Worm (Caenorhabditis elegans): Measurements from ENCODE around the gene spig-4.

Gene spig-4

ce11 chrV:14350949-14351348 lies 44.3 kb upstream of the spig-4 start (continued):
- TF ChIP-seq mel-28 (tag; optimal IDR thresholded peaks at IDR 0.05; ENCODE audit: borderline replicate concordance) (no peak), snpc-4 (GFP tag; optimal IDR thresholded peaks at IDR 0.05) (no peak), snpc-4 (tag; optimal IDR thresholded peaks at IDR 0.05) (peak; percentile 27 to 70 (median 58)), hlh-26 (GFP tag; conservative IDR thresholded peaks at IDR 0.05) (no peak), lsl-1 (GFP tag; optimal IDR thresholded peaks at IDR 0.05) (no peak), tbx-9 (tag; optimal IDR thresholded peaks at IDR 0.05; ENCODE audit: borderline replicate concordance) (no peak), lin-40 (tag; optimal IDR thresholded peaks at IDR 0.05) (peak; percentile 77), akir-1 (GFP tag; optimal IDR thresholded peaks at IDR 0.05) (peak; percentile 18), sptf-2 (GFP tag; optimal IDR thresholded peaks at IDR 0.05) (no peak), lin-35 (GFP tag; optimal IDR thresholded peaks at IDR 0.05) (peak in 1 of 3 experiments; percentile 69), T07F8.4 (tag; optimal IDR thresholded peaks at IDR 0.05) (no peak), ceh-40 (GFP tag; IDR thresholded peaks at IDR 0.05) (0 out of 2 replicates have a peak, but pooled peaks have one; percentile 23), Y53F4B.3 (GFP tag; IDR thresholded peaks at IDR 0.05) (no peak), ama-1 (optimal IDR thresholded peaks at IDR 0.05) (no peak), ama-1 (GFP tag; optimal IDR thresholded peaks at IDR 0.05) (peak in 1 of 2 experiments; percentile 23), F37B4.10 (GFP tag; IDR thresholded peaks at IDR 0.05) (no peak), nhr-120 (GFP tag; IDR thresholded peaks at IDR 0.05) (no peak), B0336.3 (GFP tag; IDR thresholded peaks at IDR 0.05) (peak; percentile 71), chd-7 (tag; optimal IDR thresholded peaks at IDR 0.05) (peak; percentile 23), rcor-1 (GFP tag; IDR thresholded peaks at IDR 0.05) (peak; percentile 51; the same call in 1 of the 2 replicates), nhr-80 (tag; optimal IDR thresholded peaks at IDR 0.05) (peak; percentile 99), tbp1 (GFP tag; optimal IDR thresholded peaks at IDR 0.05) (peak; percentile 58), nfya-2 (GFP tag; IDR thresholded peaks at IDR 0.05) (no peak), F39B2.1 (GFP tag; IDR thresholded peaks at IDR 0.05) (no peak), pbrm-1 (GFP tag; IDR thresholded peaks at IDR 0.05) (peak; percentile 68; the same call in 1 of the 2 replicates), F52B5.7 (tag; optimal IDR thresholded peaks at IDR 0.05) (peak; percentile 46), hsf-1 (GFP tag; IDR thresholded peaks at IDR 0.05) (no peak), dpff-1 (tag; optimal IDR thresholded peaks at IDR 0.05) (no peak), ceh-27 (GFP tag; optimal IDR thresholded peaks at IDR 0.05) (peak; percentile 87), xnd-1 (tag; optimal IDR thresholded peaks at IDR 0.05) (no peak), hlh-12 (tag; optimal IDR thresholded peaks at IDR 0.05) (no peak), ets-4 (GFP tag; optimal IDR thresholded peaks at IDR 0.05) (peak; percentile 84), ceh-91 (GFP tag; IDR thresholded peaks at IDR 0.05) (no peak), snpc-1.1 (tag; optimal IDR thresholded peaks at IDR 0.05; ENCODE audit: insufficient read depth) (no peak), unc-130 (GFP tag; optimal IDR thresholded peaks at IDR 0.05) (no peak), sea-2 (GFP tag; IDR thresholded peaks at IDR 0.05) (no peak), egrh-3 (GFP tag; IDR thresholded peaks at IDR 0.05) (peak; percentile 89), dpl-1 (GFP tag; optimal IDR thresholded peaks at IDR 0.05) (peak; percentile 1), efl-1 (GFP tag; optimal IDR thresholded peaks at IDR 0.05) (peak; percentile 44), F23B12.7 (tag; optimal IDR thresholded peaks at IDR 0.05; ENCODE audit: insufficient read depth) (no peak), lsy-27 (tag; optimal IDR thresholded peaks at IDR 0.05; ENCODE audit: borderline replicate concordance, insufficient read depth) (no peak), hrde-1 (tag; optimal IDR thresholded peaks at IDR 0.05; ENCODE audit: borderline replicate concordance) (no peak), ztf-3 (GFP tag; optimal IDR thresholded peaks at IDR 0.05) (no peak), nhr-179 (tag; optimal IDR thresholded peaks at IDR 0.05) (no peak), F10E7.11 (tag; optimal IDR thresholded peaks at IDR 0.05) (no peak), aptf-2 (GFP tag; conservative IDR thresholded peaks at IDR 0.05) (0 out of 2 replicates have a peak, but pooled peaks have one; percentile 16), Y67H2A.10 (GFP tag; conservative IDR thresholded peaks at IDR 0.05) (peak; percentile 85), C06A6.2 (GFP tag; conservative IDR thresholded peaks at IDR 0.05) (peak; percentile 59; the same call in 1 of the 2 replicates), C17E4.6 (GFP tag; IDR thresholded peaks at IDR 0.05) (0 out of 2 replicates have a peak, but pooled peaks have one; percentile 41)

Measured in whole organism, young adult.